Worm (Caenorhabditis elegans): Measurements from ENCODE around the gene coh-1.

coh-1 gene

DNA sequence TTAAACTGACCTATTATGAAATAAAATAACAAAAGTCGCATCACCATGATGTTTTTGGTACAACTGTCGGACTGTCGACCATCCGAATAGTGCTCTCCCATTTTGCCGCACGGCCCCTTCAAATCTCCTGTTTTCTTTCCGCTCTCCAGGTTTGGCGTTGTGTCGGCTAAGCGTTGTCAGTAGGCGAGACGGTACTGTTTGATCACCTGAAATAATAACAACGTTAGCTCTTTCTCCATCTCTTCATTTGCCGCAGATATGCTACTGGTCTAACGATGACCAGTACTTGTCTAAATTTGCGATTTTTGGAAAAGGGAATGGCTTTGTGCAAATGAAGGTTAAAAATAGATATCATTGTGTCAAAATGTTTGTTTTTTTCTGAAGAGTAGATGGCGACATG, 44.8 kb upstream of the coh-1 start, which contains the start of gene chts-1:
chts-1 (minus strand) TSS at position 101 of the 400 bp plus-strand sequence.
- no peak for TF ChIP-seq ztf-11 (tag; optimal IDR thresholded peaks at IDR 0.05)
- no peak for TF ChIP-seq nhr-237 (tag; optimal IDR thresholded peaks at IDR 0.05)
- no peak for TF ChIP-seq unc-120 (tag; optimal IDR thresholded peaks at IDR 0.05; ENCODE audit: poor library complexity, severe bottlenecking)
- no peak for TF ChIP-seq nhr-28 (tag; optimal IDR thresholded peaks at IDR 0.05)
- no peak for TF ChIP-seq sptf-1 (tag; optimal IDR thresholded peaks at IDR 0.05)
- TF ChIP-seq pha-4 (tag; optimal IDR thresholded peaks at IDR 0.05), result no peak
- no peak for TF ChIP-seq ceh-39 (tag; optimal IDR thresholded peaks at IDR 0.05)
- TF ChIP-seq snpc-4 (tag; optimal IDR thresholded peaks at IDR 0.05), result no peak
- no peak for TF ChIP-seq ceh-83 (GFP tag; optimal IDR thresholded peaks at IDR 0.05)
- TF ChIP-seq mep-1 (tag; optimal IDR thresholded peaks at IDR 0.05), result no peak
- no peak for TF ChIP-seq tbx-8 (GFP tag; optimal IDR thresholded peaks at IDR 0.05)
- no peak for TF ChIP-seq ham-2 (GFP tag; optimal IDR thresholded peaks at IDR 0.05)
- TF ChIP-seq lsy-2 (tag; optimal IDR thresholded peaks at IDR 0.05), result no peak
- TF ChIP-seq bed-3 (GFP tag; optimal IDR thresholded peaks at IDR 0.05), result no peak
- TF ChIP-seq elt-3 (tag; optimal IDR thresholded peaks at IDR 0.05), result no peak
- TF ChIP-seq nhr-2 (tag; optimal IDR thresholded peaks at IDR 0.05), result no peak
- no peak for TF ChIP-seq flh-1 (GFP tag; optimal IDR thresholded peaks at IDR 0.05)

DNA sequence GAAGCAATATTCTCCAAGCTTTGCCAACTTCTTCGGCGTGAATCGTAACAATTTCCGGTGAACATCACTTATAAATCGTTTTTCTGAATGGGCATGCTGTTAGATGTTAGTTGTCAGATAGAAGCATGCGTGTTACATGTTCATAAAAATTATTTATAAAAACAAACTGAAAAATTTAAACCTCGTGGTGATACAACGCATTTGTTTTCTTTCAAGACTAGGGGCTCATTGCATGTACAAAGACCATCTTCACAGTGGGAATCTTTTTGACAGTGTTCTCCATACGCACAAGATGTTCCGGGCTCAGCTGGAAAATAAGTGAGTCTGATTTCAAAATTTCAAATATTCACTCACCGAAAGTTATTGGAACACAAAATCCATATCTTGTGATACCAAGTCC, 37.9 kb upstream of the coh-1 start:
- TF ChIP-seq ceh-83 (GFP tag; optimal IDR thresholded peaks at IDR 0.05) (no peak), hlh-1 (tag; optimal IDR thresholded peaks at IDR 0.05) (no peak), lin-13 (tag; optimal IDR thresholded peaks at IDR 0.05) (no peak), ces-1 (GFP tag; optimal IDR thresholded peaks at IDR 0.05) (no peak), blmp-1 (tag; optimal IDR thresholded peaks at IDR 0.05) (no peak), mab-5 (tag; optimal IDR thresholded peaks at IDR 0.05) (no peak), snpc-4 (tag; optimal IDR thresholded peaks at IDR 0.05) (no peak), elt-1 (tag; optimal IDR thresholded peaks at IDR 0.05; ENCODE audit: borderline replicate concordance, insufficient read depth) (no peak), unc-39 (tag; optimal IDR thresholded peaks at IDR 0.05) (no peak), flh-1 (GFP tag; optimal IDR thresholded peaks at IDR 0.05) (no peak), ham-2 (GFP tag; optimal IDR thresholded peaks at IDR 0.05) (no peak), nhr-2 (tag; optimal IDR thresholded peaks at IDR 0.05) (no peak), ceh-43 (GFP tag; optimal IDR thresholded peaks at IDR 0.05) (no peak)

ce11 chrX:7507141-7507540, 32.3 kb upstream of the coh-1 start:
- TF ChIP-seq mab-5 (tag; optimal IDR thresholded peaks at IDR 0.05) (no peak), lsy-2 (tag; optimal IDR thresholded peaks at IDR 0.05) (no peak)

DNA sequence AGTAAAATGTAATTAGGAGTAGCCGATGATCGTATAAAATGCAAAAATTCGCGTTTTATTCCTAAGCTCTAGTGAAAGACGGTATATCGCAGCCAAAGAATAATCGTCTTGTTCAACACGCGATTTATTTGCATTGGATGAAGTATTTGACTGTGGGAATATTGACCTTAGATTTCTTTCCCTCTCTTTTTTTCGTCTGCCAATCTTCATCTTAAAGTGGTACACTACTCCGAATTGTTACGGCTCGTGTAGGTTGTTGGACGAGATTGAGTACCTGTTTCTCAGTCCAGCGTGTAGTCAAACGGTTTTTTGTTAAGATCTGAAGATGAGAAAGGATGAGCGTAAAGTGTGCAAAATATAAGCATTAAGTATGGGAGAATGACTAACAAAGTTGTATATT, 31.7 kb upstream of the coh-1 start, which contains the start of gene lgc-11:
lgc-11 (minus strand) TSS at position 101 of the 400 bp plus-strand sequence.
- TF ChIP-seq unc-120 (tag; optimal IDR thresholded peaks at IDR 0.05; ENCODE audit: poor library complexity, severe bottlenecking) (no peak), lin-13 (tag; optimal IDR thresholded peaks at IDR 0.05) (no peak), snpc-4 (tag; optimal IDR thresholded peaks at IDR 0.05) (no peak), tbx-8 (GFP tag; optimal IDR thresholded peaks at IDR 0.05) (no peak), ztf-11 (tag; optimal IDR thresholded peaks at IDR 0.05) (no peak), lsy-2 (tag; optimal IDR thresholded peaks at IDR 0.05) (no peak), mab-5 (tag; optimal IDR thresholded peaks at IDR 0.05) (no peak), sptf-1 (tag; optimal IDR thresholded peaks at IDR 0.05) (no peak), hlh-1 (tag; optimal IDR thresholded peaks at IDR 0.05) (no peak), nhr-237 (tag; optimal IDR thresholded peaks at IDR 0.05) (no peak), bed-3 (GFP tag; optimal IDR thresholded peaks at IDR 0.05) (no peak), flh-1 (GFP tag; optimal IDR thresholded peaks at IDR 0.05) (no peak), nhr-12 (tag; optimal IDR thresholded peaks at IDR 0.05) (no peak), ceh-39 (tag; optimal IDR thresholded peaks at IDR 0.05) (no peak)

DNA sequence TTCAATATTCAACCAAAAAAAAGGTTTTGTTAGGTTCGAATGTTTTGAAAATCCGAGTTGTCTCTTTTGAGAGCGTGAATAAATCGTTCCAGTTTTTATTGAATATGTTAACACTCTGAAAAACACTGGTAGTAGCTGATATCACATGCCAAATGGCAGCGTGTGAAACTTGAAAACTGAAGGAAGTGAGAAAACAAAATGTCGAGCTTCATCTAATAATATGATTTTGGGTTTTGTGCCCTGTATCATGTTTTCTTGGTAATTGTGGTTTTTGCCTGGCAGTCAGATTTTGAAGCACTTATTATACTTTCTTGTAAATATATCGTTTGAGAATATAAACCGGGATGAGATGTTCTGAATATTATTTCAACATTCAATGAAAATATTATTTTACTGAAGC, 28.0 kb upstream of the coh-1 start, which contains the start of gene F48E3.6:
F48E3.6 (minus strand) TSS at position 101 of the 400 bp plus-strand sequence.
- TF ChIP-seq lsy-2 (tag; optimal IDR thresholded peaks at IDR 0.05), result no peak
- no peak for TF ChIP-seq cnd-1 (tag; optimal IDR thresholded peaks at IDR 0.05)
- no peak for TF ChIP-seq mls-2 (tag; optimal IDR thresholded peaks at IDR 0.05)
- TF ChIP-seq flh-1 (GFP tag; optimal IDR thresholded peaks at IDR 0.05), result no peak
- TF ChIP-seq elt-1 (tag; optimal IDR thresholded peaks at IDR 0.05; ENCODE audit: borderline replicate concordance, insufficient read depth), result no peak
- no peak for TF ChIP-seq hlh-1 (tag; optimal IDR thresholded peaks at IDR 0.05)
- no peak for TF ChIP-seq ztf-11 (tag; optimal IDR thresholded peaks at IDR 0.05)
- no peak for TF ChIP-seq unc-62 (GFP tag; optimal IDR thresholded peaks at IDR 0.05)
- TF ChIP-seq mep-1 (tag; optimal IDR thresholded peaks at IDR 0.05), result no peak
- TF ChIP-seq nhr-237 (tag; optimal IDR thresholded peaks at IDR 0.05), result no peak
- no peak for TF ChIP-seq nhr-2 (tag; optimal IDR thresholded peaks at IDR 0.05)
- no peak for TF ChIP-seq ceh-39 (tag; optimal IDR thresholded peaks at IDR 0.05)
- TF ChIP-seq sptf-1 (tag; optimal IDR thresholded peaks at IDR 0.05), result no peak

Data from whole organism, mixed stage, embryonic.